Fruit fly (Drosophila melanogaster): ENCODE measurements around the gene CG33253.

CG33253 gene

dm6 chrX:19208014-19208413 is 24.8 kb downstream of the CG33253 start, which contains the start of gene Ulp1 (continued):
- TF ChIP-seq CG7987 (GFP tag; optimal IDR thresholded peaks at IDR 0.05) (peak; percentile 2), CG4854 (GFP tag; optimal IDR thresholded peaks at IDR 0.05) (no peak), gro (GFP tag; optimal IDR thresholded peaks at IDR 0.05) (peak; percentile 29), ssp (GFP tag; IDR thresholded peaks at IDR 0.05) (peak; percentile 42; the same call in 1 of the 2 replicates), CG9797 (GFP tag; optimal IDR thresholded peaks at IDR 0.05) (peak; percentile 80), Elba2 (GFP tag; optimal IDR thresholded peaks at IDR 0.05) (peak; percentile 7), Pdp1 (GFP tag; optimal IDR thresholded peaks at IDR 0.05) (peak in 1 of 2 experiments; percentile 47), CG15479 (GFP tag; optimal IDR thresholded peaks at IDR 0.05) (no peak), prd (optimal IDR thresholded peaks at IDR 0.05) (no peak), prd (GFP tag; IDR thresholded peaks at IDR 0.05) (peak; percentile 15; the same call in 1 of the 3 replicates), CG8944 (GFP tag; optimal IDR thresholded peaks at IDR 0.05) (peak; percentile 28), CG18262 (tag; optimal IDR thresholded peaks at IDR 0.05) (no peak), Ets65A (GFP tag) (peak; percentile 60), Opbp (GFP tag; IDR thresholded peaks at IDR 0.05; ENCODE audit: partially characterized antibody) (peak; percentile 62; the same call in 2 of the 3 replicates), pb (GFP tag; optimal IDR thresholded peaks at IDR 0.05) (peak; percentile 12), CG12071 (GFP tag; optimal IDR thresholded peaks at IDR 0.05) (no peak), Hr51 (GFP tag; optimal IDR thresholded peaks at IDR 0.05) (peak in 1 of 2 experiments; percentile 14), Bgb (GFP tag; IDR thresholded peaks at IDR 0.05; ENCODE audit: partially characterized antibody) (peak; percentile 55), ttk (GFP tag; IDR thresholded peaks at IDR 0.05) (no peak), CG2712 (tag; optimal IDR thresholded peaks at IDR 0.05) (peak; percentile 41), Xbp1 (GFP tag; optimal IDR thresholded peaks at IDR 0.05) (peak; percentile 13), otp (GFP tag; IDR thresholded peaks at IDR 0.05) (no peak), CG2116 (GFP tag; optimal IDR thresholded peaks at IDR 0.05) (peak; percentile 65), MTF-1 (GFP tag; optimal IDR thresholded peaks at IDR 0.05; ENCODE audit: borderline replicate concordance) (no peak), CrebB (tag; optimal IDR thresholded peaks at IDR 0.05) (no peak), CG5953 (GFP tag; IDR thresholded peaks at IDR 0.05) (no peak), phol (tag; optimal IDR thresholded peaks at IDR 0.05) (peak; percentile 37), CG18599 (GFP tag; optimal IDR thresholded peaks at IDR 0.05) (no peak), CG2678 (tag; optimal IDR thresholded peaks at IDR 0.05) (no peak), CG12659 (GFP tag; optimal IDR thresholded peaks at IDR 0.05) (peak; percentile 69), CG18011 (GFP tag; optimal IDR thresholded peaks at IDR 0.05) (peak; percentile 98), NC2α (GFP tag; optimal IDR thresholded peaks at IDR 0.05) (no peak), CG1603 (tag; optimal IDR thresholded peaks at IDR 0.05) (peak; percentile 78), sob (GFP tag; IDR thresholded peaks at IDR 0.05) (peak; percentile 42), CG12299 (tag; optimal IDR thresholded peaks at IDR 0.05) (no peak), p53 (GFP tag; optimal IDR thresholded peaks at IDR 0.05) (no peak), Scr (GFP tag; IDR thresholded peaks at IDR 0.05; ENCODE audit: partially characterized antibody) (peak; percentile 39), zen2 (GFP tag; IDR thresholded peaks at IDR 0.05; ENCODE audit: partially characterized antibody) (0 out of 3 replicates have a peak, but pooled peaks have one; percentile 31), fd3F (GFP tag; optimal IDR thresholded peaks at IDR 0.05) (no peak), pzg (GFP tag; optimal IDR thresholded peaks at IDR 0.05) (peak; percentile 91), CG10431 (GFP tag; optimal IDR thresholded peaks at IDR 0.05) (no peak), Med (GFP tag) (peak; percentile 87), kni (GFP tag; optimal IDR thresholded peaks at IDR 0.05) (no peak), Antp (GFP tag; optimal IDR thresholded peaks at IDR 0.05) (peak; percentile 38), Dp (GFP tag; optimal IDR thresholded peaks at IDR 0.05) (peak; percentile 56), CG8290 (GFP tag; optimal IDR thresholded peaks at IDR 0.05) (peak; percentile 55), CG8290 (tag; optimal IDR thresholded peaks at IDR 0.05) (peak in 1 of 2 experiments; percentile 81), zfh2 (GFP tag; optimal IDR thresholded peaks at IDR 0.05) (peak; percentile 15), lbe (GFP tag; optimal IDR thresholded peaks at IDR 0.05) (no peak), CG6254 (GFP tag; optimal IDR thresholded peaks at IDR 0.05) (no peak)

Measured in whole organism, embryonic.